Fruit fly (Drosophila melanogaster) whole organism, embryonic: ENCODE results near the gene Teh2.

Experiments used
- Atf-2 ChIP-seq: fragments of 200-800 bp; sonication (Bioruptor generic); optimal IDR thresholded peaks from 2 replicates; lab custom pipeline; 2016; ENCODE audit warnings: missing biosample characterization, missing genetic modification characterization
- Awh ChIP-seq: fragments of 200-800 bp; sonication (Bioruptor generic); IDR thresholded peaks from 2 replicates; pipeline ENCODE4, ENCODE4 v1.3.6; 2022; ENCODE audit warnings: missing biosample characterization, missing genetic modification characterization
- CG10147 ChIP-seq: fragments of 200-800 bp; sonication (Bioruptor generic); optimal IDR thresholded peaks from 2 replicates; lab custom pipeline; 2019; ENCODE audit warnings: missing biosample characterization, mild to moderate bottlenecking, missing genetic modification characterization, moderate library complexity
- CG11085 ChIP-seq: fragments of 200-800 bp; sonication (Bioruptor generic); IDR thresholded peaks from 2 replicates; pipeline ENCODE4 v1.3.6; 2022; ENCODE audit warnings: missing biosample characterization, missing genetic modification characterization
- CG11560 ChIP-seq: fragments of 200-800 bp; sonication (Bioruptor generic); IDR thresholded peaks from 3 replicates; pipeline ENCODE4 v1.3.6; 2022; ENCODE audit warnings: missing biosample characterization, missing genetic modification characterization
- CG1233 ChIP-seq: fragments of 200-800 bp; sonication (Bioruptor generic); optimal IDR thresholded peaks from 4 replicates; lab custom pipeline; 2018; ENCODE audit warnings: missing biosample characterization, mild to moderate bottlenecking, missing genetic modification characterization
- CG12391 ChIP-seq: fragments of 200-800 bp; sonication (Bioruptor generic); optimal IDR thresholded peaks from 3 replicates; lab custom pipeline; 2018; ENCODE audit warnings: missing biosample characterization, mild to moderate bottlenecking, missing genetic modification characterization, moderate library complexity
- CG13624 ChIP-seq: fragments of 200-800 bp; sonication (Bioruptor generic); optimal IDR thresholded peaks from 2 replicates; lab custom pipeline; 2016; ENCODE audit warnings: missing biosample characterization, missing genetic modification characterization
- CG13775 ChIP-seq: fragments of 200-800 bp; sonication (Bioruptor generic); optimal IDR thresholded peaks from 3 replicates; lab custom pipeline; 2017; ENCODE audit warnings: missing biosample characterization, mild to moderate bottlenecking, missing genetic modification characterization
- CG14014 ChIP-seq: fragments of 200-800 bp; sonication (Bioruptor generic); IDR thresholded peaks from 2 replicates; pipeline ENCODE4 v1.3.6; 2022; ENCODE audit warnings: missing biosample characterization, missing genetic modification characterization
- CG15479 ChIP-seq: fragments of 200-800 bp; sonication (Bioruptor generic); optimal IDR thresholded peaks from 3 replicates; lab custom pipeline; 2019; ENCODE audit warnings: missing biosample characterization, mild to moderate bottlenecking, missing genetic modification characterization, moderate library complexity
- CG18476 ChIP-seq: fragments of 200-800 bp; sonication (Bioruptor generic); optimal IDR thresholded peaks from 2 replicates; lab custom pipeline; 2016; ENCODE audit warnings: missing biosample characterization, mild to moderate bottlenecking, missing genetic modification characterization
- CG2120 ChIP-seq: fragments of 200-800 bp; sonication (Bioruptor generic); optimal IDR thresholded peaks from 3 replicates; lab custom pipeline; 2016; ENCODE audit warnings: missing biosample characterization, missing genetic modification characterization
- CG2889 ChIP-seq: fragments of 200-800 bp; sonication (Bioruptor generic); IDR thresholded peaks from 3 replicates; pipeline ENCODE4 v1.3.6; 2022; ENCODE audit warnings: missing biosample characterization, missing genetic modification characterization
- CG33213 ChIP-seq: fragments of 200-800 bp; sonication (Bioruptor generic); optimal IDR thresholded peaks from 3 replicates; lab custom pipeline; 2016; ENCODE audit warnings: missing biosample characterization, missing genetic modification characterization
- CG34422 ChIP-seq: fragments of 200-800 bp; sonication (Bioruptor generic); IDR thresholded peaks from 3 replicates; pipeline ENCODE4 v1.3.6; 2022; ENCODE audit warnings: missing biosample characterization, missing genetic modification characterization
- CG4424 ChIP-seq: fragments of 200-800 bp; sonication (Bioruptor generic); optimal IDR thresholded peaks from 3 replicates; lab custom pipeline; 2016; ENCODE audit warnings: missing biosample characterization, missing genetic modification characterization
- CG6813 ChIP-seq: fragments of 200-800 bp; sonication (Bioruptor generic); optimal IDR thresholded peaks from 2 replicates; lab custom pipeline; 2017; ENCODE audit warnings: missing biosample characterization, missing genetic modification characterization, mild to moderate bottlenecking, moderate library complexity, missing genetic modification reagents
- CG7928 ChIP-seq: fragments of 200-800 bp; sonication (Bioruptor generic); optimal IDR thresholded peaks from 2 replicates; lab custom pipeline; 2017; ENCODE audit warnings: missing biosample characterization, mild to moderate bottlenecking, missing genetic modification characterization
- CG8290 ChIP-seq, 3 experiments: fragments of 200-800 bp; sonication (Bioruptor generic); optimal IDR thresholded peaks; 2 replicates each; lab custom pipeline; 2016 to 2019; ENCODE audit warnings: missing biosample characterization in 3 of 3, missing genetic modification characterization in 3 of 3, mild to moderate bottlenecking in 2 of 3, moderate library complexity in 1 of 3
- CG9727 ChIP-seq: fragments of 200-800 bp; sonication (Bioruptor generic); optimal IDR thresholded peaks from 3 replicates; lab custom pipeline; 2017; ENCODE audit warnings: missing biosample characterization, mild to moderate bottlenecking, missing genetic modification characterization
- D19A ChIP-seq: fragments of 200-800 bp; optimal IDR thresholded peaks from 3 replicates; lab custom pipeline; 2019; ENCODE audit warnings: missing biosample characterization, mild to moderate bottlenecking, missing genetic modification characterization, moderate library complexity
- Dek ChIP-seq: fragments of 200-800 bp; sonication (Bioruptor generic); optimal IDR thresholded peaks from 3 replicates; lab custom pipeline; 2019; ENCODE audit warnings: missing biosample characterization, mild to moderate bottlenecking, missing genetic modification characterization, moderate library complexity
- Doc2 ChIP-seq: fragments of 200-800 bp; sonication (Bioruptor generic); IDR thresholded peaks from 2 replicates; pipeline ENCODE4 v1.3.6; 2022; ENCODE audit warnings: missing biosample characterization, missing genetic modification characterization
- Drgx ChIP-seq: fragments of 200-800 bp; sonication (Bioruptor generic); IDR thresholded peaks from 2 replicates; pipeline ENCODE4 v1.3.6; 2022; ENCODE audit warnings: missing biosample characterization, missing genetic modification characterization
- Fer3 ChIP-seq: fragments of 200-800 bp; sonication (Bioruptor generic); optimal IDR thresholded peaks from 2 replicates; lab custom pipeline; 2018; ENCODE audit warnings: missing biosample characterization, mild to moderate bottlenecking, missing genetic modification characterization, moderate library complexity
- Med ChIP-seq: fragments of 200-800 bp; sonication (Bioruptor generic); peaks from one replicate; lab custom pipeline; 2016; ENCODE audit warnings: missing biosample characterization, missing genetic modification characterization, mild to moderate bottlenecking, inconsistent platforms, moderate library complexity
- NfI ChIP-seq: fragments of 200-800 bp; sonication (Bioruptor generic); optimal IDR thresholded peaks from 3 replicates; lab custom pipeline; 2018; ENCODE audit warnings: missing biosample characterization, mild to moderate bottlenecking, missing genetic modification characterization, moderate library complexity
- Scr ChIP-seq: fragments of 200-800 bp; sonication (Bioruptor generic); IDR thresholded peaks from 2 replicates; pipeline ENCODE4 v1.3.6; 2022; ENCODE audit warnings: missing biosample characterization, missing genetic modification characterization; ENCODE audit not compliant: partially characterized antibody
- Spps ChIP-seq: fragments of 200-800 bp; sonication (Bioruptor generic); optimal IDR thresholded peaks from 2 replicates; lab custom pipeline; 2018; ENCODE audit warnings: missing biosample characterization, mild to moderate bottlenecking, missing genetic modification characterization
- Taf1 ChIP-seq: fragments of 200-800 bp; sonication (Bioruptor generic); IDR thresholded peaks from 2 replicates; pipeline ENCODE4 v1.3.6; 2022; ENCODE audit warnings: missing biosample characterization, missing genetic modification characterization
- Vsx1 ChIP-seq: fragments of 200-800 bp; sonication (Bioruptor generic); optimal IDR thresholded peaks from 2 replicates; lab custom pipeline; 2017; ENCODE audit warnings: missing biosample characterization, mild to moderate bottlenecking, missing genetic modification characterization, missing genetic modification reagents
- cad ChIP-seq: fragments of >200 bp; optimal IDR thresholded peaks from 2 replicates; lab custom pipeline; 2017; ENCODE audit warnings: missing biosample characterization, missing genetic modification characterization
- cato ChIP-seq: fragments of 200-800 bp; sonication (Bioruptor generic); optimal IDR thresholded peaks from 2 replicates; lab custom pipeline; 2016; ENCODE audit warnings: missing biosample characterization, missing genetic modification characterization, borderline replicate concordance
- crc ChIP-seq: fragments of 200-800 bp; sonication (Bioruptor generic); optimal IDR thresholded peaks from 2 replicates; lab custom pipeline; 2016; ENCODE audit warnings: missing biosample characterization, missing genetic modification characterization
- dati ChIP-seq: fragments of 200-800 bp; sonication (Bioruptor generic); IDR thresholded peaks from 2 replicates; pipeline ENCODE4 v1.3.6; 2022; ENCODE audit warnings: missing biosample characterization, missing genetic modification characterization
- dpn ChIP-seq, 2 experiments: fragments of 200-800 bp; sonication (Bioruptor generic); optimal IDR thresholded peaks; 3 replicates each; lab custom pipeline; 2016; ENCODE audit warnings: missing biosample characterization in 2 of 2, missing genetic modification characterization in 2 of 2
- dysf ChIP-seq: fragments of 200-800 bp; sonication (Bioruptor generic); IDR thresholded peaks from 3 replicates; pipeline ENCODE4 v1.3.6; 2022; ENCODE audit warnings: missing biosample characterization, missing genetic modification characterization
- ems ChIP-seq: fragments of 200-800 bp; sonication (Bioruptor generic); optimal IDR thresholded peaks from 3 replicates; lab custom pipeline; 2016; ENCODE audit warnings: missing biosample characterization, missing genetic modification characterization
- gem ChIP-seq: fragments of 200-800 bp; sonication (Bioruptor generic); optimal IDR thresholded peaks from 2 replicates; lab custom pipeline; 2019; ENCODE audit warnings: missing biosample characterization, mild to moderate bottlenecking, missing genetic modification characterization, moderate library complexity
- grn ChIP-seq: fragments of 200-800 bp; sonication (Bioruptor generic); optimal IDR thresholded peaks from 3 replicates; lab custom pipeline; 2017; ENCODE audit warnings: missing biosample characterization, missing genetic modification characterization
- ken ChIP-seq: fragments of 200-800 bp; sonication (Bioruptor generic); IDR thresholded peaks from 3 replicates; pipeline ENCODE4 v1.3.6; 2022; ENCODE audit warnings: missing biosample characterization, missing genetic modification characterization
- kni ChIP-seq: fragments of 200-800 bp; sonication (Bioruptor generic); optimal IDR thresholded peaks from 3 replicates; lab custom pipeline; 2017; ENCODE audit warnings: mild to moderate bottlenecking, missing biosample characterization, missing genetic modification reagents, missing genetic modification characterization
- mam ChIP-seq: fragments of 200-800 bp; sonication (Bioruptor generic); optimal IDR thresholded peaks from 3 replicates; lab custom pipeline; 2016; ENCODE audit warnings: missing biosample characterization, missing genetic modification characterization
- run ChIP-seq: fragments of 200-800 bp; sonication (Bioruptor generic); optimal IDR thresholded peaks from 3 replicates; lab custom pipeline; 2018; ENCODE audit warnings: missing biosample characterization, mild to moderate bottlenecking, missing genetic modification characterization
- salm ChIP-seq: fragments of 200-800 bp; sonication (Bioruptor generic); optimal IDR thresholded peaks from 2 replicates; lab custom pipeline; 2018; ENCODE audit warnings: missing biosample characterization, mild to moderate bottlenecking, missing genetic modification characterization
- ssp ChIP-seq: fragments of 200-800 bp; sonication (Bioruptor generic); IDR thresholded peaks from 2 replicates; pipeline ENCODE4 v1.3.6; 2022; ENCODE audit warnings: missing biosample characterization, missing genetic modification characterization
- tap ChIP-seq: fragments of 200-800 bp; optimal IDR thresholded peaks from 3 replicates; lab custom pipeline; 2019; ENCODE audit warnings: missing biosample characterization, mild to moderate bottlenecking, missing genetic modification characterization, moderate library complexity
- tio ChIP-seq: fragments of 200-800 bp; sonication (Bioruptor generic); optimal IDR thresholded peaks from 2 replicates; lab custom pipeline; 2017; ENCODE audit warnings: missing biosample characterization, missing genetic modification characterization, inconsistent platforms
- zfh2 ChIP-seq: fragments of 200-800 bp; sonication (Bioruptor generic); optimal IDR thresholded peaks from 2 replicates; lab custom pipeline; 2016; ENCODE audit warnings: missing biosample characterization, missing genetic modification characterization

Gene Teh2

dm6 chr3L:4228187-4228836 is 40.5 kb upstream of the Teh2 start (continued):
- TF ChIP-seq Scr (GFP tag; lab: Robert Waterston, UW), result no peak
- TF ChIP-seq Med (GFP tag; lab: Kevin White, UChicago), result peak; percentile 99
- TF ChIP-seq Spps (tag; lab: Kevin White, UChicago), result peak; percentile 93
- TF ChIP-seq Drgx (GFP tag; lab: Robert Waterston, UW), result peak; percentile 99
- TF ChIP-seq Atf-2 (GFP tag; lab: Kevin White, UChicago), result peak; percentile 89
- TF ChIP-seq zfh2, result peak; percentile 20
- peak; percentile 96 for TF ChIP-seq kni (GFP tag; lab: Kevin White, UChicago)
- TF ChIP-seq crc (GFP tag; lab: Kevin White, UChicago), result peak; percentile 81
- peak; percentile 84 for TF ChIP-seq tio (GFP tag; lab: Kevin White, UChicago)
- TF ChIP-seq run (tag; lab: Kevin White, UChicago), result peak; percentile 92
- TF ChIP-seq CG14014 (GFP tag; lab: Robert Waterston, UW), result peak; percentile 95
- TF ChIP-seq CG2889 (GFP tag; lab: Robert Waterston, UW), result peak; percentile 91
- TF ChIP-seq Taf1 (GFP tag; lab: Robert Waterston, UW), result peak; percentile 81
- peak; percentile 73 for TF ChIP-seq CG2120 (GFP tag; lab: Kevin White, UChicago)
- TF ChIP-seq Vsx1 (GFP tag; lab: Kevin White, UChicago), result peak; percentile 99
- TF ChIP-seq CG11085, result peak; percentile 77
- peak; percentile 94 for TF ChIP-seq D19A
- peak; percentile 94 for TF ChIP-seq CG33213
- peak; percentile 97 for TF ChIP-seq dysf (GFP tag; lab: Robert Waterston, UW)
- peak; percentile 88 for TF ChIP-seq CG10147 (GFP tag; lab: Kevin White, UChicago)
- peak; percentile 90 for TF ChIP-seq CG18476 (GFP tag; lab: Kevin White, UChicago)
- peak; percentile 90 for TF ChIP-seq cato (GFP tag; lab: Kevin White, UChicago)
- peak; percentile 98 for TF ChIP-seq ken (GFP tag; lab: Robert Waterston, UW)
- TF ChIP-seq ssp (GFP tag; lab: Robert Waterston, UW), result peak; percentile 92
- TF ChIP-seq CG8290 (GFP tag; optimal IDR thresholded peaks at IDR 0.05; lab: Kevin White, UChicago), result peak; percentile 94
- TF ChIP-seq CG8290 (tag; optimal IDR thresholded peaks at IDR 0.05; lab: Kevin White, UChicago), result peak; percentile 83 to 97
- TF ChIP-seq Dek (tag; lab: Kevin White, UChicago), result peak; percentile 92
- peak; percentile 99 for TF ChIP-seq Awh (GFP tag; lab: Robert Waterston, UW)
- peak; percentile 61 for TF ChIP-seq CG7928 (GFP tag; lab: Kevin White, UChicago)
- TF ChIP-seq mam (GFP tag; lab: Kevin White, UChicago), result peak; percentile 89
- peak; percentile 98 for TF ChIP-seq gem (tag; lab: Kevin White, UChicago)
- TF ChIP-seq cad, result no peak
- peak; percentile 97 for TF ChIP-seq CG9727 (GFP tag; lab: Kevin White, UChicago)
- TF ChIP-seq CG13624 (GFP tag; lab: Kevin White, UChicago), result peak; percentile 90
- TF ChIP-seq CG6813, result peak; percentile 95
- peak; percentile 96 for TF ChIP-seq salm (tag; lab: Kevin White, UChicago)
- TF ChIP-seq grn (GFP tag; lab: Kevin White, UChicago), result peak; percentile 88
- TF ChIP-seq NfI, result peak; percentile 96
- peak; percentile 94 to 96 for TF ChIP-seq dpn (GFP tag; optimal IDR thresholded peaks at IDR 0.05; lab: Kevin White, UChicago)
- peak; percentile 95 for TF ChIP-seq CG4424 (GFP tag; lab: Kevin White, UChicago)
- TF ChIP-seq CG1233 (GFP tag; lab: Kevin White, UChicago), result peak; percentile 88
- TF ChIP-seq dati (GFP tag; lab: Robert Waterston, UW), result peak; percentile 92
- TF ChIP-seq CG12391 (tag; lab: Kevin White, UChicago), result peak; percentile 98
- no peak for TF ChIP-seq CG15479 (GFP tag; lab: Kevin White, UChicago)
- TF ChIP-seq Fer3 (tag; lab: Kevin White, UChicago), result peak; percentile 91
- peak; percentile 97 for TF ChIP-seq CG34422 (GFP tag; lab: Robert Waterston, UW)
- TF ChIP-seq CG11560, result peak; percentile 80
- peak; percentile 73; the same call in 1 of the 2 replicates for TF ChIP-seq Doc2 (GFP tag; lab: Robert Waterston, UW)
- peak; percentile 95 for TF ChIP-seq ems (GFP tag; lab: Kevin White, UChicago)
- peak; percentile 92 for TF ChIP-seq CG13775 (GFP tag; lab: Kevin White, UChicago)
- TF ChIP-seq tap (tag; lab: Kevin White, UChicago), result peak; percentile 94
